Worm (Caenorhabditis elegans) whole organism, L3 larva: ENCODE results near the gene argn-1.

Experiments used
- R02D3.7 ChIP-seq: fragments of 150-350 bp; optimal IDR thresholded peaks from 2 replicates; lab custom pipeline; 2014; ENCODE audit warnings: missing biosample characterization, missing genetic modification characterization
- ama-1 ChIP-seq: fragments of 150-350 bp; optimal IDR thresholded peaks from 2 replicates; lab custom pipeline; 2018
- ceh-16 ChIP-seq: sonication (generic microtip); optimal IDR thresholded peaks from 2 replicates; lab custom pipeline; 2017; ENCODE audit warnings: missing biosample characterization, missing genetic modification characterization
- ceh-28 ChIP-seq: fragments of 150-350 bp; optimal IDR thresholded peaks from 2 replicates; lab custom pipeline; 2014; ENCODE audit warnings: missing biosample characterization, missing genetic modification reagents, missing genetic modification characterization
- ceh-9 ChIP-seq: sonication (generic microtip); optimal IDR thresholded peaks from 2 replicates; lab custom pipeline; 2018; ENCODE audit warnings: missing biosample characterization, missing genetic modification characterization
- daf-12 ChIP-seq: fragments of 150-350 bp; optimal IDR thresholded peaks from 2 replicates; lab custom pipeline; 2014; ENCODE audit warnings: missing biosample characterization, missing genetic modification reagents, missing genetic modification characterization
- egl-27 ChIP-seq: sonication (generic microtip); optimal IDR thresholded peaks from 4 replicates; lab custom pipeline; 2017; ENCODE audit warnings: missing biosample characterization, missing genetic modification reagents, missing genetic modification characterization
- egl-5 ChIP-seq: fragments of 150-350 bp; optimal IDR thresholded peaks from 2 replicates; lab custom pipeline; 2017; ENCODE audit warnings: missing biosample characterization, missing genetic modification reagents, missing genetic modification characterization, inconsistent platforms
- elt-1 ChIP-seq: fragments of 150-350 bp; optimal IDR thresholded peaks from 2 replicates; lab custom pipeline; 2014; ENCODE audit warnings: missing biosample characterization, missing genetic modification characterization
- elt-2 ChIP-seq: sonication (generic microtip); optimal IDR thresholded peaks from 2 replicates; lab custom pipeline; 2016; ENCODE audit warnings: missing genetic modification reagents, mild to moderate bottlenecking, missing genetic modification characterization, missing compliant biosample characterization
- elt-3 ChIP-seq, 3 experiments: fragments of 150-350 bp in 1 of 3; sonication (generic microtip) in 2 of 3; optimal IDR thresholded peaks; 2 replicates in 2 of 3; 4 replicates in 1 of 3; lab custom pipeline; 2014 to 2017; ENCODE audit warnings: missing biosample characterization in 3 of 3, missing genetic modification characterization in 3 of 3
- hmg-11 ChIP-seq: sonication (generic microtip); optimal IDR thresholded peaks from 2 replicates; lab custom pipeline; 2016; ENCODE audit warnings: missing genetic modification characterization, missing compliant biosample characterization
- jun-1 ChIP-seq: fragments of 150-350 bp; optimal IDR thresholded peaks from 2 replicates; lab custom pipeline; 2014; ENCODE audit warnings: missing biosample characterization, missing genetic modification reagents, missing genetic modification characterization
- lin-15B ChIP-seq: fragments of 150-350 bp; optimal IDR thresholded peaks from 2 replicates; lab custom pipeline; 2014; ENCODE audit warnings: missing biosample characterization, missing genetic modification characterization
- lin-39 ChIP-seq: fragments of 150-350 bp; optimal IDR thresholded peaks from 2 replicates; lab custom pipeline; 2018; ENCODE audit warnings: missing biosample characterization, missing genetic modification reagents, missing genetic modification characterization
- lsy-12 ChIP-seq: sonication (generic microtip); optimal IDR thresholded peaks from 2 replicates; lab custom pipeline; 2016; ENCODE audit warnings: mild to moderate bottlenecking, missing genetic modification characterization, missing compliant biosample characterization
- mml-1 ChIP-seq: fragments of 150-350 bp; sonication (generic microtip); optimal IDR thresholded peaks from 3 replicates; lab custom pipeline; 2014; ENCODE audit warnings: missing biosample characterization, missing genetic modification characterization
- nhr-11 ChIP-seq: fragments of 150-350 bp; optimal IDR thresholded peaks from 2 replicates; lab custom pipeline; 2014; ENCODE audit warnings: missing biosample characterization, missing genetic modification characterization
- nhr-23 ChIP-seq: fragments of 150-350 bp; optimal IDR thresholded peaks from 2 replicates; lab custom pipeline; 2014; ENCODE audit warnings: missing biosample characterization, missing genetic modification reagents, missing genetic modification characterization
- nhr-25 ChIP-seq: sonication (generic microtip); optimal IDR thresholded peaks from 2 replicates; lab custom pipeline; 2017; ENCODE audit warnings: missing biosample characterization, missing genetic modification characterization
- nhr-43 ChIP-seq: sonication (generic microtip); optimal IDR thresholded peaks from 2 replicates; lab custom pipeline; 2016; ENCODE audit warnings: mild to moderate bottlenecking, missing genetic modification characterization, missing compliant biosample characterization; ENCODE audit not compliant: poor library complexity, severe bottlenecking
- nhr-76 ChIP-seq: fragments of 150-350 bp; sonication (generic microtip); optimal IDR thresholded peaks from 5 replicates; lab custom pipeline; 2014; ENCODE audit warnings: missing biosample characterization, missing genetic modification characterization
- pha-4 ChIP-seq: fragments of 150-350 bp; optimal IDR thresholded peaks from 2 replicates; lab custom pipeline; 2014; ENCODE audit warnings: missing biosample characterization, missing genetic modification reagents, missing genetic modification characterization
- pqm-1 ChIP-seq: fragments of 150-350 bp; optimal IDR thresholded peaks from 2 replicates; lab custom pipeline; 2017; ENCODE audit warnings: missing biosample characterization, missing genetic modification characterization, inconsistent platforms
- sea-2 ChIP-seq: fragments of 150-350 bp; sonication (generic microtip); optimal IDR thresholded peaks from 4 replicates; lab custom pipeline; 2014; ENCODE audit warnings: missing biosample characterization, missing genetic modification reagents, missing genetic modification characterization
- snpc-4 ChIP-seq: fragments of 150-350 bp; optimal IDR thresholded peaks from 2 replicates; lab custom pipeline; 2014; ENCODE audit warnings: missing biosample characterization, missing genetic modification characterization
- tbx-2 ChIP-seq: sonication (generic microtip); optimal IDR thresholded peaks from 2 replicates; lab custom pipeline; 2016; ENCODE audit warnings: mild to moderate bottlenecking, missing genetic modification characterization, missing compliant biosample characterization
- unc-39 ChIP-seq: sonication (generic microtip); optimal IDR thresholded peaks from 4 replicates; lab custom pipeline; 2017; ENCODE audit warnings: missing biosample characterization, missing genetic modification characterization
- unc-62 ChIP-seq: fragments of 150-350 bp; sonication (generic microtip); optimal IDR thresholded peaks from 4 replicates; lab custom pipeline; 2014; ENCODE audit warnings: missing biosample characterization, missing genetic modification reagents, missing genetic modification characterization
- zag-1 ChIP-seq: fragments of 150-350 bp; optimal IDR thresholded peaks from 2 replicates; lab custom pipeline; 2014; ENCODE audit warnings: missing biosample characterization, missing genetic modification characterization
- ztf-11 ChIP-seq: fragments of 150-350 bp; optimal IDR thresholded peaks from 2 replicates; lab custom pipeline; 2014; ENCODE audit warnings: missing biosample characterization, missing genetic modification characterization

argn-1 gene

DNA sequence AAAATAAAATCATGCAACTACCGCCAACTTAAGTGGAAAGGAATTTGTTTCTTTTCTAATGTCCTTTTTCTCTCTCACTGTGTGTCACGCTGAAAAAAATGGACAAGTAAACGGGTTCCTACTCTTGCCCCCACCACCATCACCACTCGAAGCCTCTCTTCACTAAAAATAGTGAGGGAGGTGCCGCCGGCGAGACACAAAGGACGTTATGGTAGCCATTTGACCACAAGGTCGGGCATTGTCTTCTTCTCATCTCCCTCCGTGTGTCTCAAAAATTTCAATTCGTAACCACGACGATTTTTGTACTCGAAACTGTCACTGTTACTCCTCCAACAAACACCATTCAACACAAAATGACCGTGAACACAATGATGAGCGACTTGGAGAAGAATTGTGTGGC lies 29.8 kb downstream of the argn-1 start, which contains the start of gene T22B7.22:
T22B7.22 (plus strand) TSS at position 354 of the 400 bp plus-strand sequence.
- TF ChIP-seq nhr-25 (tag; lab: Kevin White, UChicago) (peak; percentile 83), zag-1 (no peak), nhr-43 (tag; lab: Kevin White, UChicago) (peak; percentile 28), unc-62 (GFP tag; lab: Kevin White, UChicago) (no peak)

ce11 chrX:5661179-5661578 lies 31.4 kb downstream of the argn-1 start:
- TF ChIP-seq zag-1: no peak
- TF ChIP-seq nhr-25 (tag; lab: Kevin White, UChicago): peak; percentile 70

DNA sequence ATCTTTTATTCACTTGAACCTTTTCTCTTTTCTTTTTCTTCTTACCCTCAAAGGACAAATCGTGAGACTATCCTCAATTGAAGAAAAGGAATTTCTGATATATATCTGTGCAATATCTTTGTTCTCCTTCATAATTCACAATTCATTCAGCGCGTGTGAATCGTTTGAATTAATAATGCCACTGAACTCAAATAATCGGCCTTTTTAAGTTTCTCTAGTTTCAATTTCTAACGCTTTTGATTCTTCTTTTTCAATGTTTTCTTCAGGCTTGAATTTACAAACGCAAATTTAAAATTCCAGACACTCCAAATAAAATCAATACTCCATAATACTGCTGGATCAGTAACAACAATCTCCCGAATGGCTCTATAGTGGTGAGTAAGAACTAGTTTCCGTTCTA lies 33.7 kb downstream of the argn-1 start, which contains the start of gene egl-13:
egl-13 (plus strand) TSS at position 301 of the 400 bp plus-strand sequence.
- TF ChIP-seq ceh-16 (tag; lab: Kevin White, UChicago) (no peak), elt-2 (tag; lab: Kevin White, UChicago) (no peak), lin-39 (tag; lab: Kevin White, UChicago) (no peak), nhr-43 (tag; lab: Kevin White, UChicago) (no peak), elt-1 (tag; lab: Kevin White, UChicago) (no peak), ceh-28 (tag; lab: Kevin White, UChicago) (no peak), nhr-23 (tag; lab: Kevin White, UChicago) (no peak), egl-5 (tag; lab: Kevin White, UChicago) (no peak), R02D3.7 (tag; lab: Kevin White, UChicago) (no peak), lsy-12 (no peak)

ce11 chrX:5669733-5670132 lies 39.9 kb downstream of the argn-1 start:
- peak; percentile 45 for TF ChIP-seq pqm-1 (tag; lab: Kevin White, UChicago)
- peak; percentile 17 for TF ChIP-seq jun-1 (tag; lab: Kevin White, UChicago)
- peak; percentile 82 for TF ChIP-seq elt-2 (tag; lab: Kevin White, UChicago)
- peak; percentile 41 for TF ChIP-seq pha-4 (tag; lab: Kevin White, UChicago)
- no peak for TF ChIP-seq unc-62 (GFP tag; lab: Kevin White, UChicago)

DNA sequence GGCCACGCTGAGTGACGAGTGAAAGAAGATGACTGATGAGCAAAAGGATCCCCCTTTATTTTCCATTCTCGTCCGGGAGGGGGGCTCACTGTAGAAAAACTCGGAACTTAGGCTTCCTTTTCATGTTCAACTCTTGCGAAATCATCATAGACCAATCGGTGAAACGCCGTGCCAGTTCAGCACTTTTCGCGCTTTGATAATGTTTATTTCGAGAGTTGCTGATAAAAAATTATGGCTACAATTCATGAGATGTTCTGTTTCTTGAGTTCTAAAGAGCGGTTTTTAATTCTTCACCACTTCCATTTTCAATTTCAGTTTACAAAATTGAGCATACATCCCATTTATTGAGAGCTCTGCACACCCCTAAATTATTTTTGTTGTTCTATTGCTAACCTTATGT lies 41.0 kb downstream of the argn-1 start:
- TF ChIP-seq pha-4 (tag; lab: Kevin White, UChicago) (no peak), pqm-1 (tag; lab: Kevin White, UChicago) (peak; percentile 37), zag-1 (no peak), elt-2 (tag; lab: Kevin White, UChicago) (peak; percentile 56)

DNA sequence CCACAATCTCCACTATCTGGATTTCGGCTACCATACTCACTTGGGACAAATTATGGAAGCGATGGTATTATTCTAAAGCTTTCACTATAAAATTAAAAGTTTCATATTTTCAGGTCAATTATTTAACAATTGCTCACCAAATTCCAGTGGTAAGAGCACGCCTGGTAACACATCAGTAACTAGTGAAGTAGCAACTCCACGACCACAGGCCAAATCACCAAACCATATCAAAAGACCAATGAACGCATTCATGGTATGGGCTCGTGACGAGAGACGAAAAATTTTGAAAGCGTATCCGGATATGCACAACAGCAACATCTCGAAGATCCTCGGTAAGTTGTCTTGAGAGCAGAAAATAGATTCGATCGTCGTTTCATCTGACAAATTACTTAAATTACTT lies 42.8 kb downstream of the argn-1 start:
- TF ChIP-seq elt-2 (tag; lab: Kevin White, UChicago) (no peak), ceh-16 (tag; lab: Kevin White, UChicago) (no peak), elt-3 (tag; optimal IDR thresholded peaks at IDR 0.05; lab: Kevin White, UChicago) (no peak), snpc-4 (tag; lab: Kevin White, UChicago) (no peak), ceh-28 (tag; lab: Kevin White, UChicago) (no peak), nhr-23 (tag; lab: Kevin White, UChicago) (no peak), nhr-11 (tag; lab: Kevin White, UChicago) (no peak), lin-15B (tag; lab: Kevin White, UChicago) (no peak), ceh-9 (no peak), lin-39 (tag; lab: Kevin White, UChicago) (no peak), tbx-2 (no peak), ztf-11 (tag; lab: Kevin White, UChicago) (no peak), sea-2 (no peak), unc-62 (GFP tag; lab: Kevin White, UChicago) (no peak), R02D3.7 (tag; lab: Kevin White, UChicago) (no peak), elt-1 (tag; lab: Kevin White, UChicago) (no peak), ama-1 (lab: Kevin White, UChicago) (no peak)
- TF ChIP-seq, all 47 proteins: peak for 0

ce11 chrX:5680125-5680524 lies 50.3 kb downstream of the argn-1 start, which contains the start of gene set-19:
TSS of gene set-19 (minus strand) at chrX:5680225.
- TF ChIP-seq hmg-11 (tag; lab: Kevin White, UChicago) (no peak), elt-2 (tag; lab: Kevin White, UChicago) (no peak), nhr-76 (tag; lab: Kevin White, UChicago) (no peak), egl-27 (tag; lab: Kevin White, UChicago) (no peak), ceh-16 (tag; lab: Kevin White, UChicago) (no peak), mml-1 (tag; lab: Kevin White, UChicago) (no peak), ceh-28 (tag; lab: Kevin White, UChicago) (no peak), unc-39 (tag; lab: Kevin White, UChicago) (no peak), ztf-11 (tag; lab: Kevin White, UChicago) (no peak), daf-12 (tag; lab: Kevin White, UChicago) (no peak)
